Worm (Caenorhabditis elegans) whole organism, early embryonic: Measurements from ENCODE around the gene C07C7.3.

ENCODE experiments used
- B0310.2 ChIP-seq: sonication (generic microtip); optimal IDR thresholded peaks from 2 replicates; lab custom pipeline; 2016; ENCODE audit warnings: mild to moderate bottlenecking, missing genetic modification characterization, missing compliant biosample characterization
- aly-1 ChIP-seq: sonication (generic microtip); optimal IDR thresholded peaks from 2 replicates; lab custom pipeline; 2016; ENCODE audit warnings: missing genetic modification characterization, missing compliant biosample characterization
- ama-1 ChIP-seq: fragments of 150-350 bp; optimal IDR thresholded peaks from 2 replicates; lab custom pipeline; 2014
- ceh-13 ChIP-seq: fragments of 200-800 bp; sonication (Bioruptor generic); optimal IDR thresholded peaks from 2 replicates; lab custom pipeline; 2018; ENCODE audit warnings: mild to moderate bottlenecking, missing genetic modification characterization, missing compliant biosample characterization
- sea-1 ChIP-seq: fragments of 200-800 bp; sonication (Bioruptor generic); conservative IDR thresholded peaks from 2 replicates; pipeline ENCODE4 v1.3.6; 2022; ENCODE audit warnings: missing genetic modification characterization, missing compliant biosample characterization

ce11 chrIV:9165681-9166080, at the start of gene C07C7.3:
- TF ChIP-seq sea-1 (GFP tag; lab: Robert Waterston, UW) (no peak), ama-1 (no peak), ceh-13 (GFP tag; lab: Kevin White, UChicago) (no peak), aly-1 (tag; lab: Kevin White, UChicago) (no peak), B0310.2 (tag; lab: Kevin White, UChicago) (no peak)
